Fruit fly (Drosophila melanogaster) whole organism, embryonic: ENCODE measurements around the gene CG32537.

ENCODE experiments used
- CG10274 ChIP-seq: fragments of 200-800 bp; sonication (Bioruptor generic); optimal IDR thresholded peaks from 3 replicates; lab custom pipeline; 2017; ENCODE audit warnings: missing biosample characterization, mild to moderate bottlenecking, missing genetic modification characterization
- CG10431 ChIP-seq: fragments of 200-800 bp; sonication (Bioruptor generic); optimal IDR thresholded peaks from 3 replicates; lab custom pipeline; 2018; ENCODE audit warnings: missing biosample characterization, mild to moderate bottlenecking, missing genetic modification characterization
- CG11560 ChIP-seq: fragments of 200-800 bp; sonication (Bioruptor generic); IDR thresholded peaks from 3 replicates; pipeline ENCODE4 v1.3.6; 2022; ENCODE audit warnings: missing biosample characterization, missing genetic modification characterization
- CG12104 ChIP-seq: fragments of 200-800 bp; sonication (Bioruptor generic); optimal IDR thresholded peaks from 3 replicates; lab custom pipeline; 2016; ENCODE audit warnings: missing biosample characterization, missing genetic modification characterization
- CG12219 ChIP-seq: fragments of 200-800 bp; sonication (Bioruptor generic); optimal IDR thresholded peaks from 3 replicates; lab custom pipeline; 2018; ENCODE audit warnings: missing biosample characterization, mild to moderate bottlenecking, missing genetic modification characterization
- CG12659 ChIP-seq: fragments of 200-800 bp; sonication (Bioruptor generic); optimal IDR thresholded peaks from 3 replicates; lab custom pipeline; 2017; ENCODE audit warnings: mild to moderate bottlenecking, missing biosample characterization, missing genetic modification reagents, missing genetic modification characterization
- CG13296 ChIP-seq: fragments of 200-800 bp; sonication (Bioruptor generic); optimal IDR thresholded peaks from 3 replicates; lab custom pipeline; 2018; ENCODE audit warnings: missing biosample characterization, mild to moderate bottlenecking, missing genetic modification characterization
- CG13424 ChIP-seq: fragments of 200-800 bp; sonication (Bioruptor generic); optimal IDR thresholded peaks from 2 replicates; lab custom pipeline; 2019; ENCODE audit warnings: missing biosample characterization, mild to moderate bottlenecking, missing genetic modification characterization, moderate library complexity
- CG13775 ChIP-seq: fragments of 200-800 bp; sonication (Bioruptor generic); optimal IDR thresholded peaks from 3 replicates; lab custom pipeline; 2017; ENCODE audit warnings: missing biosample characterization, mild to moderate bottlenecking, missing genetic modification characterization
- CG14667 ChIP-seq: fragments of 200-800 bp; sonication (Bioruptor generic); IDR thresholded peaks from 2 replicates; pipeline ENCODE4 v1.3.6; 2022; ENCODE audit warnings: missing biosample characterization, missing genetic modification characterization
- CG15696 ChIP-seq: fragments of 200-800 bp; sonication (Bioruptor generic); optimal IDR thresholded peaks from 2 replicates; lab custom pipeline; 2019; ENCODE audit warnings: missing biosample characterization, mild to moderate bottlenecking, missing genetic modification characterization, moderate library complexity
- CG17385 ChIP-seq: fragments of 200-800 bp; sonication (Bioruptor generic); optimal IDR thresholded peaks from 3 replicates; lab custom pipeline; 2018; ENCODE audit warnings: missing biosample characterization, mild to moderate bottlenecking, missing genetic modification characterization
- CG17568 ChIP-seq: fragments of 200-800 bp; sonication (Bioruptor generic); optimal IDR thresholded peaks from 2 replicates; lab custom pipeline; 2018; ENCODE audit warnings: missing biosample characterization, mild to moderate bottlenecking, missing genetic modification characterization, moderate library complexity
- CG18011 ChIP-seq: fragments of 200-800 bp; sonication (Bioruptor generic); optimal IDR thresholded peaks from 2 replicates; lab custom pipeline; 2017; ENCODE audit warnings: missing biosample characterization, missing genetic modification characterization, mild to moderate bottlenecking, moderate library complexity, missing genotype
- CG18764 ChIP-seq: fragments of 200-800 bp; sonication (Bioruptor generic); optimal IDR thresholded peaks from 3 replicates; lab custom pipeline; 2016; ENCODE audit warnings: missing biosample characterization, missing genetic modification characterization
- CG2116 ChIP-seq: fragments of 200-800 bp; sonication (Bioruptor generic); optimal IDR thresholded peaks from 3 replicates; lab custom pipeline; 2018; ENCODE audit warnings: missing biosample characterization, mild to moderate bottlenecking, missing genetic modification characterization
- CG2120 ChIP-seq: fragments of 200-800 bp; sonication (Bioruptor generic); optimal IDR thresholded peaks from 3 replicates; lab custom pipeline; 2016; ENCODE audit warnings: missing biosample characterization, missing genetic modification characterization
- CG2712 ChIP-seq: fragments of 200-800 bp; optimal IDR thresholded peaks from 3 replicates; lab custom pipeline; 2019; ENCODE audit warnings: missing biosample characterization, mild to moderate bottlenecking, missing genetic modification characterization, moderate library complexity
- CG4404 ChIP-seq: fragments of 200-800 bp; sonication (Bioruptor generic); IDR thresholded peaks from 2 replicates; pipeline ENCODE4 v1.3.6; 2022; ENCODE audit warnings: missing biosample characterization, missing genetic modification characterization
- CG6654 ChIP-seq: fragments of 200-800 bp; sonication (Bioruptor generic); optimal IDR thresholded peaks from 2 replicates; lab custom pipeline; 2017; ENCODE audit warnings: missing biosample characterization, mild to moderate bottlenecking, missing genetic modification characterization
- CG7839 ChIP-seq: fragments of 200-800 bp; sonication (Bioruptor generic); optimal IDR thresholded peaks from 3 replicates; lab custom pipeline; 2018; ENCODE audit warnings: missing biosample characterization, mild to moderate bottlenecking, missing genetic modification characterization, moderate library complexity
- CG8924 ChIP-seq: fragments of 200-800 bp; optimal IDR thresholded peaks from 3 replicates; lab custom pipeline; 2019; ENCODE audit warnings: missing biosample characterization, mild to moderate bottlenecking, missing genetic modification characterization, moderate library complexity
- CG9215 ChIP-seq: fragments of 200-800 bp; sonication (Bioruptor generic); IDR thresholded peaks from 2 replicates; pipeline ENCODE4 v1.3.6; 2022; ENCODE audit warnings: missing biosample characterization, missing genetic modification characterization
- CG9727 ChIP-seq: fragments of 200-800 bp; sonication (Bioruptor generic); optimal IDR thresholded peaks from 3 replicates; lab custom pipeline; 2017; ENCODE audit warnings: missing biosample characterization, mild to moderate bottlenecking, missing genetic modification characterization
- CG9876 ChIP-seq: fragments of 200-800 bp; sonication (Bioruptor generic); optimal IDR thresholded peaks from 2 replicates; lab custom pipeline; 2016; ENCODE audit warnings: missing biosample characterization, missing genetic modification characterization
- Dad ChIP-seq: fragments of 200-800 bp; sonication (Bioruptor generic); optimal IDR thresholded peaks from 3 replicates; lab custom pipeline; 2016; ENCODE audit warnings: missing biosample characterization, missing genetic modification characterization
- Dip3 ChIP-seq: fragments of 200-800 bp; sonication (Bioruptor generic); optimal IDR thresholded peaks from 3 replicates; lab custom pipeline; 2016; ENCODE audit warnings: missing biosample characterization, missing genetic modification characterization
- E2f1 ChIP-seq: fragments of 200-800 bp; sonication (Bioruptor generic); IDR thresholded peaks from 2 replicates; pipeline ENCODE4 v1.3.6; 2022; ENCODE audit warnings: missing biosample characterization, missing genetic modification characterization
- Gsc ChIP-seq: fragments of 200-800 bp; sonication (Bioruptor generic); IDR thresholded peaks from 2 replicates; pipeline ENCODE4 v1.3.6; 2022; ENCODE audit warnings: missing biosample characterization, missing genetic modification characterization
- Lhr ChIP-seq: fragments of 200-800 bp; sonication (Bioruptor generic); optimal IDR thresholded peaks from 3 replicates; lab custom pipeline; 2017; ENCODE audit warnings: mild to moderate bottlenecking, missing biosample characterization, missing genetic modification reagents, missing genetic modification characterization
- Lim3 ChIP-seq: fragments of 200-800 bp; sonication (Bioruptor generic); IDR thresholded peaks from 2 replicates; pipeline ENCODE4 v1.3.6; 2022; ENCODE audit warnings: missing biosample characterization, missing genetic modification characterization
- Mad ChIP-seq: fragments of 200-800 bp; sonication (Bioruptor generic); optimal IDR thresholded peaks from 2 replicates; lab custom pipeline; 2016; ENCODE audit warnings: missing biosample characterization, missing genetic modification characterization
- NC2β ChIP-seq: fragments of 200-800 bp; sonication (Bioruptor generic); optimal IDR thresholded peaks from 2 replicates; lab custom pipeline; 2016; ENCODE audit warnings: missing biosample characterization, missing genetic modification characterization
- NFAT ChIP-seq: fragments of 200-800 bp; sonication (Bioruptor generic); IDR thresholded peaks from 2 replicates; pipeline ENCODE4 v1.3.6; 2022; ENCODE audit warnings: missing biosample characterization, missing genetic modification characterization
- Opbp ChIP-seq: fragments of 200-800 bp; sonication (Bioruptor generic); IDR thresholded peaks from 3 replicates; pipeline ENCODE4 v1.3.6; 2022; ENCODE audit warnings: missing biosample characterization, missing genetic modification characterization; ENCODE audit not compliant: partially characterized antibody
- Rx ChIP-seq: fragments of 200-800 bp; sonication (Bioruptor generic); IDR thresholded peaks from 2 replicates; pipeline ENCODE4 v1.3.6; 2022; ENCODE audit warnings: missing biosample characterization, missing genetic modification characterization
- Side ChIP-seq: fragments of 200-800 bp; sonication (Bioruptor generic); optimal IDR thresholded peaks from 2 replicates; lab custom pipeline; 2016; ENCODE audit warnings: missing biosample characterization, missing genetic modification characterization
- Stat92E ChIP-seq, 3 experiments: fragments of >200 bp in 2 of 3; fragments of 200-800 bp in 1 of 3; sonication (Bioruptor generic) in 1 of 3; optimal IDR thresholded peaks; 2 replicates each; lab custom pipeline; 2017 to 2019; ENCODE audit warnings: missing biosample characterization in 3 of 3, missing genetic modification characterization in 3 of 3, mild to moderate bottlenecking in 1 of 3, moderate library complexity in 1 of 3
- al ChIP-seq: fragments of 200-800 bp; sonication (Bioruptor generic); IDR thresholded peaks from 2 replicates; pipeline ENCODE4 v1.3.6; 2022; ENCODE audit warnings: missing biosample characterization, missing genetic modification characterization
- bbx ChIP-seq: fragments of 200-800 bp; sonication (Bioruptor generic); IDR thresholded peaks from 2 replicates; pipeline ENCODE4 v1.3.6; 2022; ENCODE audit warnings: missing biosample characterization, missing genetic modification characterization; ENCODE audit not compliant: partially characterized antibody
- btn ChIP-seq: fragments of 200-800 bp; sonication (Bioruptor generic); optimal IDR thresholded peaks from 2 replicates; lab custom pipeline; 2016; ENCODE audit warnings: missing biosample characterization, missing genetic modification characterization
- cas ChIP-seq: fragments of 200-800 bp; sonication (Bioruptor generic); IDR thresholded peaks from 2 replicates; pipeline ENCODE4 v1.3.6; 2022; ENCODE audit warnings: missing biosample characterization, missing genetic modification characterization
- emc ChIP-seq: fragments of 200-800 bp; sonication (Bioruptor generic); optimal IDR thresholded peaks from 2 replicates; lab custom pipeline; 2016; ENCODE audit warnings: missing biosample characterization, missing genetic modification characterization
- ham ChIP-seq: fragments of 200-800 bp; sonication (Bioruptor generic); IDR thresholded peaks from 2 replicates; pipeline ENCODE4 v1.3.6; 2022; ENCODE audit warnings: missing biosample characterization, missing genetic modification characterization
- jigr1 ChIP-seq: fragments of 200-800 bp; sonication (Bioruptor generic); IDR thresholded peaks from 3 replicates; pipeline ENCODE4 v1.3.6; 2022; ENCODE audit warnings: missing biosample characterization, missing genetic modification characterization
- nerfin-2 ChIP-seq: fragments of 200-800 bp; sonication (Bioruptor generic); IDR thresholded peaks from 2 replicates; pipeline ENCODE4 v1.3.6; 2022; ENCODE audit warnings: missing biosample characterization, missing genetic modification characterization; ENCODE audit not compliant: partially characterized antibody
- phol ChIP-seq: fragments of 200-800 bp; sonication (Bioruptor generic); optimal IDR thresholded peaks from 3 replicates; lab custom pipeline; 2018; ENCODE audit warnings: missing biosample characterization, mild to moderate bottlenecking, missing genetic modification characterization, moderate library complexity
- repo ChIP-seq: fragments of 200-800 bp; sonication (Bioruptor generic); optimal IDR thresholded peaks from 2 replicates; lab custom pipeline; 2016; ENCODE audit warnings: missing biosample characterization, missing genetic modification characterization
- schlank ChIP-seq: fragments of 200-800 bp; sonication (Bioruptor generic); optimal IDR thresholded peaks from 2 replicates; lab custom pipeline; 2018; ENCODE audit warnings: missing biosample characterization, mild to moderate bottlenecking, missing genetic modification characterization
- slou ChIP-seq: fragments of 200-800 bp; sonication (Bioruptor generic); optimal IDR thresholded peaks from 3 replicates; lab custom pipeline; 2016; ENCODE audit warnings: missing biosample characterization, missing genetic modification characterization
- slp2 ChIP-seq: fragments of 200-800 bp; sonication (Bioruptor generic); optimal IDR thresholded peaks from 2 replicates; lab custom pipeline; 2016; ENCODE audit warnings: missing biosample characterization, missing genetic modification characterization
- twi ChIP-seq: fragments of 200-800 bp; optimal IDR thresholded peaks from 2 replicates; lab custom pipeline; 2019; ENCODE audit warnings: missing biosample characterization, mild to moderate bottlenecking, missing genetic modification characterization, moderate library complexity

CG32537 gene

dm6 chrX:19306531-19306930 lies 30.2 kb upstream of the CG32537 start (continued):
- TF ChIP-seq phol (no peak), nerfin-2 (GFP tag; lab: Robert Waterston, UW) (no peak), CG12659 (peak; percentile 12), CG2116 (GFP tag; lab: Kevin White, UChicago) (no peak), CG18011 (no peak), CG17568 (GFP tag; lab: Kevin White, UChicago) (no peak), Stat92E (GFP tag; optimal IDR thresholded peaks at IDR 0.05; lab: Kevin White, UChicago) (no peak), slp2 (GFP tag; lab: Kevin White, UChicago) (no peak), slou (GFP tag; lab: Kevin White, UChicago) (no peak), Dad (GFP tag; lab: Kevin White, UChicago) (no peak), CG13775 (GFP tag; lab: Kevin White, UChicago) (no peak), CG10431 (GFP tag; lab: Kevin White, UChicago) (no peak), al (GFP tag; lab: Robert Waterston, UW) (no peak), CG9215 (no peak), Gsc (GFP tag; lab: Robert Waterston, UW) (no peak), CG2120 (GFP tag; lab: Kevin White, UChicago) (no peak), ham (GFP tag; lab: Robert Waterston, UW) (no peak), CG8924 (tag; lab: Kevin White, UChicago) (peak; percentile 17), CG17385 (no peak), CG11560 (tag; lab: Robert Waterston, UW) (no peak), CG6654 (GFP tag; lab: Kevin White, UChicago) (no peak), CG7839 (tag; lab: Kevin White, UChicago) (peak; percentile 23), CG9727 (no peak), E2f1 (GFP tag; lab: Robert Waterston, UW) (no peak), twi (tag; lab: Kevin White, UChicago) (no peak), Rx (GFP tag; lab: Robert Waterston, UW) (no peak), btn (no peak), emc (GFP tag; lab: Kevin White, UChicago) (no peak), CG15696 (tag; lab: Kevin White, UChicago) (no peak), schlank (tag; lab: Kevin White, UChicago) (peak; percentile 42), CG12219 (GFP tag; lab: Kevin White, UChicago) (no peak), Mad (GFP tag; lab: Kevin White, UChicago) (no peak), jigr1 (GFP tag; lab: Robert Waterston, UW) (no peak), CG9876 (GFP tag; lab: Kevin White, UChicago) (no peak), Dip3 (no peak), CG18764 (GFP tag; lab: Kevin White, UChicago) (no peak), CG13424 (tag; lab: Kevin White, UChicago) (peak; percentile 37), Lim3 (no peak), NC2β (GFP tag; lab: Kevin White, UChicago) (no peak), Opbp (no peak), CG13296 (peak; percentile 30), CG10274 (GFP tag; lab: Kevin White, UChicago) (no peak), CG2712 (tag; lab: Kevin White, UChicago) (no peak), CG14667 (no peak), bbx (GFP tag; lab: Robert Waterston, UW) (no peak), Side (GFP tag; lab: Kevin White, UChicago) (no peak), CG12104 (GFP tag; lab: Kevin White, UChicago) (no peak), CG4404 (no peak), Lhr (GFP tag; lab: Kevin White, UChicago) (no peak), cas (no peak), NFAT (GFP tag; lab: Robert Waterston, UW) (no peak), repo (GFP tag; lab: Kevin White, UChicago) (no peak)
